Fruit fly (Drosophila melanogaster) whole organism, embryonic: ENCODE results near the gene Cyp310a1.

Source experiments
- Atf-2 ChIP-seq: fragments of 200-800 bp; sonication (Bioruptor generic); optimal IDR thresholded peaks from 2 replicates; lab custom pipeline; 2016; ENCODE audit warnings: missing biosample characterization, missing genetic modification characterization
- B-H1 ChIP-seq: fragments of 200-800 bp; sonication (Bioruptor generic); IDR thresholded peaks from 3 replicates; pipeline ENCODE4 v1.3.6; 2022; ENCODE audit warnings: missing biosample characterization, missing genetic modification characterization
- Bdp1 ChIP-seq: fragments of 200-800 bp; sonication (Bioruptor generic); optimal IDR thresholded peaks from 3 replicates; lab custom pipeline; 2016; ENCODE audit warnings: missing biosample characterization, missing genetic modification characterization
- CG11504 ChIP-seq: fragments of 200-800 bp; sonication (Bioruptor generic); optimal IDR thresholded peaks from 3 replicates; lab custom pipeline; 2019; ENCODE audit warnings: missing biosample characterization, mild to moderate bottlenecking, missing genetic modification characterization, moderate library complexity
- CG13424 ChIP-seq: fragments of 200-800 bp; sonication (Bioruptor generic); optimal IDR thresholded peaks from 2 replicates; lab custom pipeline; 2019; ENCODE audit warnings: missing biosample characterization, mild to moderate bottlenecking, missing genetic modification characterization, moderate library complexity
- CG14860 ChIP-seq: fragments of 200-800 bp; sonication (Bioruptor generic); IDR thresholded peaks from 3 replicates; pipeline ENCODE4 v1.3.6; 2022; ENCODE audit warnings: missing biosample characterization, missing genetic modification characterization; ENCODE audit not compliant: partially characterized antibody
- CG15073 ChIP-seq: fragments of 200-800 bp; sonication (Bioruptor generic); optimal IDR thresholded peaks from 2 replicates; lab custom pipeline; 2016; ENCODE audit warnings: missing biosample characterization, missing genetic modification characterization
- CG1647 ChIP-seq: fragments of 200-800 bp; sonication (Bioruptor generic); optimal IDR thresholded peaks from 3 replicates; lab custom pipeline; 2016; ENCODE audit warnings: missing biosample characterization, missing genetic modification characterization
- CG17186 ChIP-seq: fragments of 200-800 bp; sonication (Bioruptor generic); optimal IDR thresholded peaks from 3 replicates; lab custom pipeline; 2017; ENCODE audit warnings: missing biosample characterization, missing genetic modification reagents, missing genetic modification characterization
- CG2712 ChIP-seq: fragments of 200-800 bp; optimal IDR thresholded peaks from 3 replicates; lab custom pipeline; 2019; ENCODE audit warnings: missing biosample characterization, mild to moderate bottlenecking, missing genetic modification characterization, moderate library complexity
- CG34422 ChIP-seq: fragments of 200-800 bp; sonication (Bioruptor generic); IDR thresholded peaks from 3 replicates; pipeline ENCODE4 v1.3.6; 2022; ENCODE audit warnings: missing biosample characterization, missing genetic modification characterization
- CG4328 ChIP-seq: fragments of 200-800 bp; sonication (Bioruptor generic); optimal IDR thresholded peaks from 3 replicates; lab custom pipeline; 2017; ENCODE audit warnings: missing biosample characterization, missing genetic modification reagents, missing genetic modification characterization
- CG6654 ChIP-seq: fragments of 200-800 bp; sonication (Bioruptor generic); optimal IDR thresholded peaks from 2 replicates; lab custom pipeline; 2017; ENCODE audit warnings: missing biosample characterization, mild to moderate bottlenecking, missing genetic modification characterization
- D19A ChIP-seq: fragments of 200-800 bp; optimal IDR thresholded peaks from 3 replicates; lab custom pipeline; 2019; ENCODE audit warnings: missing biosample characterization, mild to moderate bottlenecking, missing genetic modification characterization, moderate library complexity
- Dek ChIP-seq: fragments of 200-800 bp; sonication (Bioruptor generic); optimal IDR thresholded peaks from 3 replicates; lab custom pipeline; 2019; ENCODE audit warnings: missing biosample characterization, mild to moderate bottlenecking, missing genetic modification characterization, moderate library complexity
- Dip3 ChIP-seq: fragments of 200-800 bp; sonication (Bioruptor generic); optimal IDR thresholded peaks from 3 replicates; lab custom pipeline; 2016; ENCODE audit warnings: missing biosample characterization, missing genetic modification characterization
- ERR ChIP-seq: fragments of 200-800 bp; sonication (Bioruptor generic); optimal IDR thresholded peaks from 2 replicates; lab custom pipeline; 2016; ENCODE audit warnings: missing biosample characterization, missing genetic modification characterization
- Hr51 ChIP-seq, 2 experiments: fragments of 200-800 bp; sonication (Bioruptor generic); optimal IDR thresholded peaks; 2 replicates in 1 of 2; 3 replicates in 1 of 2; lab custom pipeline; 2016 to 2018; ENCODE audit warnings: missing biosample characterization in 2 of 2, missing genetic modification characterization in 2 of 2, mild to moderate bottlenecking in 1 of 2, moderate library complexity in 1 of 2
- Med ChIP-seq: fragments of 200-800 bp; sonication (Bioruptor generic); peaks from one replicate; lab custom pipeline; 2016; ENCODE audit warnings: missing biosample characterization, missing genetic modification characterization, mild to moderate bottlenecking, inconsistent platforms, moderate library complexity
- NC2β ChIP-seq: fragments of 200-800 bp; sonication (Bioruptor generic); optimal IDR thresholded peaks from 2 replicates; lab custom pipeline; 2016; ENCODE audit warnings: missing biosample characterization, missing genetic modification characterization
- Sry-β ChIP-seq: fragments of 200-800 bp; sonication (Bioruptor generic); optimal IDR thresholded peaks from 2 replicates; lab custom pipeline; 2018; ENCODE audit warnings: missing biosample characterization, mild to moderate bottlenecking, missing genetic modification characterization, moderate library complexity
- Sry-δ ChIP-seq: fragments of 200-800 bp; sonication (Bioruptor generic); optimal IDR thresholded peaks from 2 replicates; lab custom pipeline; 2016; ENCODE audit warnings: missing biosample characterization, missing genetic modification characterization
- Trl ChIP-seq, 3 experiments: fragments of >200 bp in 2 of 3; fragments of 200-800 bp in 1 of 3; sonication (Bioruptor generic) in 1 of 3; optimal IDR thresholded peaks; 2 replicates in 1 of 3; 3 replicates in 2 of 3; lab custom pipeline; 2016 to 2017; ENCODE audit warnings: missing biosample characterization in 1 of 3, missing genetic modification characterization in 1 of 3
- YL-1 ChIP-seq: fragments of 200-800 bp; sonication (Bioruptor generic); optimal IDR thresholded peaks from 3 replicates; lab custom pipeline; 2017; ENCODE audit warnings: missing biosample characterization, mild to moderate bottlenecking, missing genetic modification characterization
- az2 ChIP-seq: fragments of 200-800 bp; sonication (Bioruptor generic); optimal IDR thresholded peaks from 3 replicates; lab custom pipeline; 2016; ENCODE audit warnings: missing biosample characterization, missing genetic modification characterization
- bcd ChIP-seq: fragments of 200-800 bp; sonication (Bioruptor generic); optimal IDR thresholded peaks from 2 replicates; lab custom pipeline; 2017; ENCODE audit warnings: missing biosample characterization, mild to moderate bottlenecking, missing genetic modification characterization
- br ChIP-seq: fragments of >200 bp; optimal IDR thresholded peaks from 2 replicates; lab custom pipeline; 2017
- btn ChIP-seq: fragments of 200-800 bp; sonication (Bioruptor generic); optimal IDR thresholded peaks from 2 replicates; lab custom pipeline; 2016; ENCODE audit warnings: missing biosample characterization, missing genetic modification characterization
- da ChIP-seq: fragments of 200-800 bp; sonication (Bioruptor generic); optimal IDR thresholded peaks from 2 replicates; lab custom pipeline; 2016; ENCODE audit warnings: missing biosample characterization, missing genetic modification characterization
- dm ChIP-seq: fragments of 200-800 bp; sonication (Bioruptor generic); optimal IDR thresholded peaks from 3 replicates; lab custom pipeline; 2016; ENCODE audit warnings: missing biosample characterization, missing genetic modification characterization
- gem ChIP-seq: fragments of 200-800 bp; sonication (Bioruptor generic); optimal IDR thresholded peaks from 2 replicates; lab custom pipeline; 2019; ENCODE audit warnings: missing biosample characterization, mild to moderate bottlenecking, missing genetic modification characterization, moderate library complexity
- grau ChIP-seq: fragments of 200-800 bp; optimal IDR thresholded peaks from 3 replicates; lab custom pipeline; 2019; ENCODE audit warnings: missing biosample characterization, mild to moderate bottlenecking, missing genetic modification characterization, moderate library complexity
- gro ChIP-seq: fragments of 200-800 bp; sonication (Bioruptor generic); optimal IDR thresholded peaks from 2 replicates; lab custom pipeline; 2016; ENCODE audit warnings: missing biosample characterization, missing genetic modification characterization
- lmd ChIP-seq: fragments of 200-800 bp; sonication (Bioruptor generic); IDR thresholded peaks from 2 replicates; pipeline ENCODE4 v1.3.6; 2022; ENCODE audit warnings: missing biosample characterization, missing genetic modification characterization
- lov ChIP-seq, 2 experiments: fragments of 200-800 bp in 1 of 2; fragments of >200 bp in 1 of 2; sonication (Bioruptor generic) in 1 of 2; IDR thresholded peaks in 1 of 2; optimal IDR thresholded peaks in 1 of 2; 2 replicates in 1 of 2; 3 replicates in 1 of 2; pipeline versions ENCODE4 v1.3.6 to Lab custom; 2017 to 2022; ENCODE audit warnings: missing biosample characterization in 1 of 2, missing genetic modification characterization in 1 of 2
- luna ChIP-seq: fragments of 200-800 bp; sonication (Bioruptor generic); optimal IDR thresholded peaks from 2 replicates; lab custom pipeline; 2016; ENCODE audit warnings: missing biosample characterization, missing genetic modification characterization
- mam ChIP-seq: fragments of 200-800 bp; sonication (Bioruptor generic); optimal IDR thresholded peaks from 3 replicates; lab custom pipeline; 2016; ENCODE audit warnings: missing biosample characterization, missing genetic modification characterization
- mld ChIP-seq: fragments of 200-800 bp; sonication (Bioruptor generic); IDR thresholded peaks from 3 replicates; pipeline ENCODE4 v1.3.6; 2022; ENCODE audit warnings: missing biosample characterization, missing genetic modification characterization; ENCODE audit not compliant: partially characterized antibody
- nom ChIP-seq: fragments of 200-800 bp; sonication (Bioruptor generic); optimal IDR thresholded peaks from 2 replicates; lab custom pipeline; 2017; ENCODE audit warnings: missing biosample characterization, missing genetic modification characterization, mild to moderate bottlenecking, moderate library complexity, missing genetic modification reagents
- oc ChIP-seq: fragments of 200-800 bp; sonication (Bioruptor generic); optimal IDR thresholded peaks from 2 replicates; lab custom pipeline; 2018; ENCODE audit warnings: missing biosample characterization, mild to moderate bottlenecking, missing genetic modification characterization, moderate library complexity
- prd ChIP-seq, 3 experiments: fragments of >200 bp in 2 of 3; fragments of 200-800 bp in 1 of 3; sonication (Bioruptor generic) in 1 of 3; optimal IDR thresholded peaks in 2 of 3; IDR thresholded peaks in 1 of 3; 2 replicates in 2 of 3; 3 replicates in 1 of 3; pipeline versions ENCODE4 v1.3.6 to Lab custom; 2017 to 2022; ENCODE audit warnings: missing biosample characterization in 1 of 3, missing genetic modification characterization in 1 of 3
- pum ChIP-seq: fragments of 200-800 bp; sonication (Bioruptor generic); optimal IDR thresholded peaks from 2 replicates; lab custom pipeline; 2016; ENCODE audit warnings: missing biosample characterization, missing genetic modification characterization
- sob ChIP-seq: fragments of 200-800 bp; sonication (Bioruptor generic); IDR thresholded peaks from 2 replicates; pipeline ENCODE4 v1.3.6; 2022; ENCODE audit warnings: missing biosample characterization, missing genetic modification characterization
- tin ChIP-seq: fragments of 200-800 bp; sonication (Bioruptor generic); optimal IDR thresholded peaks from 3 replicates; lab custom pipeline; 2016; ENCODE audit warnings: missing biosample characterization, missing genetic modification characterization
- tna ChIP-seq: fragments of 200-800 bp; sonication (Bioruptor generic); IDR thresholded peaks from 2 replicates; pipeline ENCODE4 v1.3.6; 2022; ENCODE audit warnings: missing biosample characterization, missing genetic modification characterization; ENCODE audit not compliant: partially characterized antibody
- unpg ChIP-seq: fragments of 200-800 bp; sonication (Bioruptor generic); optimal IDR thresholded peaks from 3 replicates; lab custom pipeline; 2018; ENCODE audit warnings: missing biosample characterization, mild to moderate bottlenecking, missing genetic modification characterization, moderate library complexity
- zf30C ChIP-seq: fragments of 200-800 bp; sonication (Bioruptor generic); optimal IDR thresholded peaks from 3 replicates; lab custom pipeline; 2018; ENCODE audit warnings: missing biosample characterization, mild to moderate bottlenecking, missing genetic modification characterization

Cyp310a1 gene

DNA sequence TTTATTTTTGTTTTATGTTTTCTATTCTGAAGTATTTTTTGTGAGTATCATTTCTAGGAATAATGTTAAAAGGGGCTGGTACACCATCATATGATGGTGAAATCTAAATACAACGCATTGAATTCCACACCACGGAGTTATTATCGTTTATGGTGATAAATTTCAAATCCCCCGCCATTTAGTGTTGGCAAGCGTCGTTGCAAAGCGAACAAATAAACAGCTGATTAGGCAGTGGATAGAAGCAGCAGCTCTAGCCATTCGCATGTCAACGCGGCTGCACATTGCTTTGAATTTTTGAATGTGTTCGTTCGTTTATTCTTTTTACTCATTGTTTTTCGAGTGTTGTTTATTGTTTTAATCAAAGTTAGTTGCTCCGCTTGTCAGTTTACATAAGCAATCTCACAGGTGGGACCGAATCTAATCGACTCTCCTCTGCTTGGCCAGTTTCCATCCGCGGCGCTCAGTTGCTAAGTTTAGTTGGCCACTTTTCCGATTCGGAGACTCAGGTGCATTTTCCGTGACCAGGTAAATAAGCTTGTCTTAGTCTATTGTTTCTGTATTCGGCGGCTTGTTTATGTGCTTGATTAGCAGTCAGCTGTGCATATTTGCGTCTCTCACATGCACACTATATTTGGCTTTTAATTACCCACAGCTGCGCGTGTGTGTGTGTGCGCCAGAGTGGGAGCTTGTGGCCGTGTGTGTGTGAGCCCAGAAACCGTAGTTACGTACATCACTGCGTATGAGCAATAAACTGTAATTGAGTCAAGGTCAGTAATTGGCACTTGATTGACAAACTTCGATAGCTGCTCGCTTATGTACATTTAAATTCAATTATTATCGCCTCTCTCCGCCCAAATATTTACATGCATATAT lies 24.4 kb upstream of the Cyp310a1 start, which contains the start of the genes Mst36Fa and CG31751 (continued):
- TF ChIP-seq ERR (peak; percentile 55), D19A (tag; lab: Kevin White, UChicago) (peak; percentile 51), CG17186 (peak; percentile 54), tna (no peak), mld (GFP tag; lab: Robert Waterston, UW) (no peak), sob (GFP tag; lab: Robert Waterston, UW) (peak; percentile 79), Atf-2 (GFP tag; lab: Kevin White, UChicago) (peak; percentile 47), Sry-β (peak; percentile 62), lmd (GFP tag; lab: Robert Waterston, UW) (peak; percentile 39; the same call in 1 of the 2 replicates), gem (tag; lab: Kevin White, UChicago) (peak; percentile 73), Med (GFP tag; lab: Kevin White, UChicago) (peak; percentile 94), gro (peak; percentile 57), Dip3 (GFP tag; lab: Kevin White, UChicago) (no peak), tin (GFP tag; lab: Kevin White, UChicago) (peak; percentile 35), B-H1 (GFP tag; lab: Robert Waterston, UW) (peak; percentile 52; the same call in 1 of the 3 replicates), nom (GFP tag; lab: Kevin White, UChicago) (no peak), Trl (optimal IDR thresholded peaks at IDR 0.05; lab: Kevin White, UChicago) (no peak), Trl (GFP tag; optimal IDR thresholded peaks at IDR 0.05; lab: Kevin White, UChicago) (peak; percentile 85), btn (GFP tag; lab: Kevin White, UChicago) (peak; percentile 68), zf30C (no peak), pum (GFP tag; lab: Kevin White, UChicago) (peak; percentile 54), dm (GFP tag; lab: Kevin White, UChicago) (peak; percentile 47), unpg (GFP tag; lab: Kevin White, UChicago) (peak; percentile 73), CG15073 (GFP tag; lab: Kevin White, UChicago) (no peak), CG34422 (GFP tag; lab: Robert Waterston, UW) (peak; percentile 68; the same call in 1 of the 3 replicates), Dek (tag; lab: Kevin White, UChicago) (peak; percentile 76), CG6654 (GFP tag; lab: Kevin White, UChicago) (peak; percentile 29), az2 (GFP tag; lab: Kevin White, UChicago) (peak; percentile 38), CG1647 (GFP tag; lab: Kevin White, UChicago) (peak; percentile 53), bcd (peak; percentile 72), CG2712 (tag; lab: Kevin White, UChicago) (peak; percentile 45), luna (peak; percentile 63), YL-1 (GFP tag; lab: Kevin White, UChicago) (peak; percentile 82), Hr51 (GFP tag; optimal IDR thresholded peaks at IDR 0.05; lab: Kevin White, UChicago) (peak; percentile 43 to 75), CG11504 (tag; lab: Kevin White, UChicago) (peak; percentile 67), oc (tag; lab: Kevin White, UChicago) (peak; percentile 35), Bdp1 (GFP tag; lab: Kevin White, UChicago) (peak; percentile 76), grau (tag; lab: Kevin White, UChicago) (peak; percentile 51), Sry-δ (GFP tag; lab: Kevin White, UChicago) (peak; percentile 29), mam (GFP tag; lab: Kevin White, UChicago) (peak; percentile 58), CG4328 (GFP tag; lab: Kevin White, UChicago) (peak; percentile 84), br (lab: Kevin White, UChicago) (no peak), da (peak; percentile 71), lov (optimal IDR thresholded peaks at IDR 0.05; lab: Kevin White, UChicago) (no peak), lov (GFP tag; IDR thresholded peaks at IDR 0.05; lab: Robert Waterston, UW) (0 out of 3 replicates have a peak, but pooled peaks have one; percentile 50), prd (optimal IDR thresholded peaks at IDR 0.05; lab: Kevin White, UChicago) (no peak), prd (GFP tag; IDR thresholded peaks at IDR 0.05; lab: Robert Waterston, UW) (no peak), CG13424 (tag; lab: Kevin White, UChicago) (peak; percentile 67), NC2β (GFP tag; lab: Kevin White, UChicago) (peak; percentile 72), CG14860 (GFP tag; lab: Robert Waterston, UW) (no peak)
